Worm (Caenorhabditis elegans) whole organism, L4 larva: ENCODE results near the gene dmsr-4.

ENCODE experiments used
- D1046.2 ChIP-seq: fragments of 200-800 bp; sonication (Bioruptor generic); IDR thresholded peaks from 2 replicates; pipeline ENCODE4 v1.3.6; 2022; ENCODE audit warnings: missing genetic modification characterization, missing compliant biosample characterization
- fkh-10 ChIP-seq: fragments of 150-350 bp; optimal IDR thresholded peaks from 2 replicates; lab custom pipeline; 2014; ENCODE audit warnings: missing biosample characterization, missing genetic modification reagents, missing genetic modification characterization
- mdl-1 ChIP-seq, 2 experiments: fragments of 150-350 bp in 1 of 2; sonication (generic microtip) in 1 of 2; optimal IDR thresholded peaks; 2 replicates each; lab custom pipeline; 2014 to 2017; ENCODE audit warnings: missing biosample characterization in 2 of 2, missing genetic modification characterization in 2 of 2
- mes-2 ChIP-seq: sonication (generic microtip); optimal IDR thresholded peaks from 2 replicates; lab custom pipeline; 2016; ENCODE audit warnings: missing genotype, mild to moderate bottlenecking, missing genetic modification characterization, missing compliant biosample characterization; ENCODE audit not compliant: poor library complexity, severe bottlenecking
- nhr-77 ChIP-seq: fragments of 150-350 bp; optimal IDR thresholded peaks from 2 replicates; lab custom pipeline; 2014; ENCODE audit warnings: missing biosample characterization, missing genetic modification characterization
- tag-97 ChIP-seq: fragments of 200-800 bp; sonication (Bioruptor generic); IDR thresholded peaks from 2 replicates; pipeline ENCODE4 v1.3.6; 2022; ENCODE audit warnings: missing genetic modification characterization, missing compliant biosample characterization
- tra-1 ChIP-seq: fragments of 200-800 bp; sonication (Bioruptor generic); IDR thresholded peaks from 2 replicates; pipeline ENCODE4 v1.3.6; 2022; ENCODE audit warnings: missing genetic modification reagents, missing genetic modification characterization, missing compliant biosample characterization
- unc-130 ChIP-seq: sonication (generic microtip); optimal IDR thresholded peaks from 2 replicates; lab custom pipeline; 2016; ENCODE audit warnings: missing genetic modification reagents, missing genetic modification characterization, missing compliant biosample characterization
- zfp-2 ChIP-seq: sonication (generic microtip); optimal IDR thresholded peaks from 2 replicates; lab custom pipeline; 2016; ENCODE audit warnings: mild to moderate bottlenecking, missing genetic modification characterization, missing compliant biosample characterization

DNA sequence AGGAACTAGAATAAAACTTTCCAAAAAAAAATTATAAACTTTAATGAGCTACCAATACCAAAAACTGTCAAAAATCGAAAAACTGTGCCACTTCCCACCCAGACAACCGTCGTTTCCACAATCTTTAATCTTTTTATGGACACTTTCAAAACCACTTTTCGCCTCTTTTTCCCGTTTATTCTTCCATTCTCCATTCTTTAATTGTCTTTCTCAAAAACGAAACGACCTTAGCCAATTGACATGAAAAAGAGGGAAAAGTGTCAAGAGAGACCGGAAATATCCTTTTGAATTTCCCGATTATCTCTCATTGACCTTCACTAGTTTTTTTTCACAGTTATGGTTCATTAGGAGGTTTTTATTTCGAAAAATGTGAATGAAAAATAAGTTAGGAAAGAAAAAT lies 14.7 kb upstream of the dmsr-4 start:
- no peak for TF ChIP-seq tag-97 (GFP tag; lab: Robert Waterston, UW)
- TF ChIP-seq mdl-1 (tag; optimal IDR thresholded peaks at IDR 0.05; lab: Kevin White, UChicago): no peak
- no peak for TF ChIP-seq mes-2 (tag; lab: Kevin White, UChicago)
- TF ChIP-seq D1046.2 (GFP tag; lab: Robert Waterston, UW): no peak
- no peak for TF ChIP-seq zfp-2 (tag; lab: Kevin White, UChicago)
- no peak for TF ChIP-seq tra-1 (GFP tag; lab: Robert Waterston, UW)
- no peak for TF ChIP-seq fkh-10 (GFP tag; lab: Kevin White, UChicago)
- TF ChIP-seq nhr-77 (tag; lab: Kevin White, UChicago): no peak
- TF ChIP-seq unc-130 (GFP tag; lab: Kevin White, UChicago): no peak
